Worm (Caenorhabditis elegans): ENCODE results near the gene C34C12.12.

- TF ChIP-seq him-1 (tag; optimal IDR thresholded peaks at IDR 0.05) (no peak), dao-5 (tag; optimal IDR thresholded peaks at IDR 0.05) (no peak)
Measured at ce11 chrIII:3478795-3479398, 25.9 kb downstream of the C34C12.12 start.
